Worm (Caenorhabditis elegans) whole organism, L4 larva: ENCODE data around the gene ced-7.

Source experiments
- F10B5.3 ChIP-seq: sonication (generic microtip); optimal IDR thresholded peaks from 2 replicates; lab custom pipeline; 2016; ENCODE audit warnings: mild to moderate bottlenecking, missing genetic modification characterization, missing compliant biosample characterization
- F37D6.2 ChIP-seq: sonication (generic microtip); optimal IDR thresholded peaks from 2 replicates; lab custom pipeline; 2016; ENCODE audit warnings: mild to moderate bottlenecking, missing genetic modification characterization, missing compliant biosample characterization
- F44E2.7 ChIP-seq: fragments of 200-800 bp; sonication (Bioruptor generic); IDR thresholded peaks from 2 replicates; pipeline ENCODE4 v2.1.2; 2022; ENCODE audit warnings: missing genetic modification characterization, missing compliant biosample characterization
- R02D3.7 ChIP-seq: fragments of 150-350 bp; sonication (generic microtip); optimal IDR thresholded peaks from 3 replicates; lab custom pipeline; 2014; ENCODE audit warnings: missing biosample characterization, missing genetic modification characterization
- T20F7.1 ChIP-seq: fragments of 200-800 bp; sonication (Bioruptor generic); optimal IDR thresholded peaks from 2 replicates; lab custom pipeline; 2018; ENCODE audit warnings: mild to moderate bottlenecking, missing genetic modification characterization, missing compliant biosample characterization
- ZK546.5 ChIP-seq, 2 experiments: sonication (generic microtip); optimal IDR thresholded peaks; 2 replicates each; lab custom pipeline; 2017; ENCODE audit warnings: missing biosample characterization in 2 of 2, missing genetic modification characterization in 2 of 2
- ama-1 ChIP-seq: fragments of 150-350 bp; optimal IDR thresholded peaks from 2 replicates; lab custom pipeline; 2014; ENCODE audit warnings: inconsistent platforms, mixed read lengths
- ceh-28 ChIP-seq: fragments of 150-350 bp; optimal IDR thresholded peaks from 2 replicates; lab custom pipeline; 2014; ENCODE audit warnings: missing biosample characterization, missing genetic modification reagents, missing genetic modification characterization
- ceh-44 ChIP-seq: fragments of 200-800 bp; sonication (Bioruptor generic); IDR thresholded peaks from 2 replicates; pipeline ENCODE4 v1.3.6; 2022; ENCODE audit warnings: missing genetic modification reagents, missing genetic modification characterization, missing compliant biosample characterization
- ctbp-1 ChIP-seq: fragments of 200-800 bp; sonication (Bioruptor generic); IDR thresholded peaks from 2 replicates; pipeline ENCODE4 v1.3.6; 2022; ENCODE audit warnings: missing genetic modification reagents, missing genetic modification characterization, missing compliant biosample characterization
- daf-16 ChIP-seq, 3 experiments: sonication (generic microtip); optimal IDR thresholded peaks; 2 replicates each; lab custom pipeline; 2016 to 2017; ENCODE audit warnings: missing genetic modification characterization in 3 of 3, missing genetic modification reagents in 3 of 3, mild to moderate bottlenecking in 2 of 3, missing compliant biosample characterization in 2 of 3, missing biosample characterization in 1 of 3, moderate library complexity in 1 of 3
- daf-19 ChIP-seq: fragments of 200-800 bp; sonication (Bioruptor generic); conservative IDR thresholded peaks from 2 replicates; pipeline ENCODE4 v1.3.6; 2022; ENCODE audit warnings: missing genetic modification characterization, missing compliant biosample characterization
- dmd-6 ChIP-seq: fragments of 200-800 bp; sonication (Bioruptor generic); IDR thresholded peaks from 2 replicates; pipeline ENCODE4 v1.3.6; 2022; ENCODE audit warnings: missing genetic modification reagents, missing genetic modification characterization, missing compliant biosample characterization
- dmd-9 ChIP-seq: fragments of 200-800 bp; sonication (Bioruptor generic); IDR thresholded peaks from 2 replicates; pipeline ENCODE4 v1.3.6; 2022; ENCODE audit warnings: missing genetic modification reagents, missing genetic modification characterization, missing compliant biosample characterization
- dve-1 ChIP-seq: sonication (generic microtip); optimal IDR thresholded peaks from 2 replicates; lab custom pipeline; 2017; ENCODE audit warnings: antibody characterized with exemption, mild to moderate bottlenecking, missing genetic modification characterization, missing compliant biosample characterization; ENCODE audit not compliant: insufficient read depth
- fos-1 ChIP-seq: fragments of 150-350 bp; optimal IDR thresholded peaks from 2 replicates; lab custom pipeline; 2014; ENCODE audit warnings: missing biosample characterization, missing genetic modification characterization
- hlh-11 ChIP-seq: fragments of 200-800 bp; sonication (Bioruptor generic); optimal IDR thresholded peaks from 2 replicates; lab custom pipeline; 2018; ENCODE audit warnings: mild to moderate bottlenecking, missing genetic modification characterization, missing compliant biosample characterization
- hlh-30 ChIP-seq: sonication (generic microtip); optimal IDR thresholded peaks from 2 replicates; lab custom pipeline; 2017; ENCODE audit warnings: antibody characterized with exemption, mild to moderate bottlenecking, missing genetic modification characterization, missing compliant biosample characterization; ENCODE audit not compliant: insufficient read depth
- lim-7 ChIP-seq: fragments of 200-800 bp; sonication (Bioruptor generic); IDR thresholded peaks from 2 replicates; pipeline ENCODE4 v1.3.6; 2022; ENCODE audit warnings: missing genetic modification characterization, missing compliant biosample characterization
- lin-1 ChIP-seq: fragments of 200-800 bp; sonication (Bioruptor generic); IDR thresholded peaks from 2 replicates; pipeline ENCODE4 v1.3.6; 2022; ENCODE audit warnings: missing genetic modification reagents, missing genetic modification characterization, missing compliant biosample characterization
- lin-13 ChIP-seq: fragments of 150-350 bp; optimal IDR thresholded peaks from 2 replicates; lab custom pipeline; 2014; ENCODE audit warnings: missing biosample characterization, missing genetic modification reagents, missing genetic modification characterization
- lin-29 ChIP-seq: fragments of 200-800 bp; sonication (Bioruptor generic); IDR thresholded peaks from 2 replicates; pipeline ENCODE4 v1.3.6; 2022; ENCODE audit warnings: missing genetic modification reagents, missing genetic modification characterization, missing compliant biosample characterization
- lin-38 ChIP-seq: fragments of 200-800 bp; sonication (Bioruptor generic); IDR thresholded peaks from 2 replicates; pipeline ENCODE4 v1.3.6; 2022; ENCODE audit warnings: missing genetic modification reagents, missing genetic modification characterization, missing compliant biosample characterization
- lsy-2 ChIP-seq, 2 experiments: fragments of 150-350 bp in 1 of 2; sonication (generic microtip) in 1 of 2; optimal IDR thresholded peaks; 2 replicates each; lab custom pipeline; 2014 to 2017; ENCODE audit warnings: missing biosample characterization in 2 of 2, missing genetic modification characterization in 2 of 2
- madf-9 ChIP-seq: fragments of 200-800 bp; sonication (Bioruptor generic); conservative IDR thresholded peaks from 2 replicates; pipeline ENCODE4 v1.3.6; 2022; ENCODE audit warnings: missing genetic modification reagents, missing genetic modification characterization, missing compliant biosample characterization
- mdl-1 ChIP-seq, 2 experiments: fragments of 150-350 bp in 1 of 2; sonication (generic microtip) in 1 of 2; optimal IDR thresholded peaks; 2 replicates each; lab custom pipeline; 2014 to 2017; ENCODE audit warnings: missing biosample characterization in 2 of 2, missing genetic modification characterization in 2 of 2
- mdt-29 ChIP-seq: fragments of 200-800 bp; sonication (Bioruptor generic); IDR thresholded peaks from 2 replicates; pipeline ENCODE4 v1.3.6; 2022; ENCODE audit warnings: missing genetic modification reagents, missing genetic modification characterization, missing compliant biosample characterization
- mep-1 ChIP-seq: fragments of 150-350 bp; sonication (generic microtip); optimal IDR thresholded peaks from 3 replicates; lab custom pipeline; 2014; ENCODE audit warnings: missing biosample characterization, missing genetic modification characterization
- mes-2 ChIP-seq: sonication (generic microtip); optimal IDR thresholded peaks from 2 replicates; lab custom pipeline; 2016; ENCODE audit warnings: missing genotype, mild to moderate bottlenecking, missing genetic modification characterization, missing compliant biosample characterization; ENCODE audit not compliant: poor library complexity, severe bottlenecking
- mxl-2 ChIP-seq: fragments of 200-800 bp; sonication (Bioruptor generic); conservative IDR thresholded peaks from 2 replicates; pipeline ENCODE4 v1.3.6; 2022; ENCODE audit warnings: missing genetic modification reagents, missing genetic modification characterization, missing compliant biosample characterization
- mxl-3 ChIP-seq: fragments of 200-800 bp; sonication (Bioruptor generic); optimal IDR thresholded peaks from 2 replicates; lab custom pipeline; 2018; ENCODE audit warnings: mild to moderate bottlenecking, missing genetic modification characterization, missing compliant biosample characterization
- nhr-10 ChIP-seq: fragments of 150-350 bp; optimal IDR thresholded peaks from 2 replicates; lab custom pipeline; 2014; ENCODE audit warnings: missing biosample characterization, missing genetic modification characterization
- nhr-102 ChIP-seq: sonication (generic microtip); optimal IDR thresholded peaks from 2 replicates; lab custom pipeline; 2016; ENCODE audit warnings: mild to moderate bottlenecking, missing genetic modification characterization, moderate library complexity, missing compliant biosample characterization
- nhr-11 ChIP-seq: fragments of 150-350 bp; optimal IDR thresholded peaks from 2 replicates; lab custom pipeline; 2014; ENCODE audit warnings: missing biosample characterization, missing genetic modification characterization
- nhr-6 ChIP-seq: fragments of 150-350 bp; optimal IDR thresholded peaks from 2 replicates; lab custom pipeline; 2014; ENCODE audit warnings: missing biosample characterization, missing genetic modification characterization
- nhr-76 ChIP-seq: fragments of 150-350 bp; optimal IDR thresholded peaks from 2 replicates; lab custom pipeline; 2014; ENCODE audit warnings: missing biosample characterization, missing genetic modification characterization
- nhr-77 ChIP-seq: fragments of 150-350 bp; optimal IDR thresholded peaks from 2 replicates; lab custom pipeline; 2014; ENCODE audit warnings: missing biosample characterization, missing genetic modification characterization
- pha-4 ChIP-seq, 2 experiments: fragments of 150-350 bp in 1 of 2; fragments of 200-800 bp in 1 of 2; sonication (Bioruptor generic) in 1 of 2; IDR thresholded peaks in 1 of 2; optimal IDR thresholded peaks in 1 of 2; 2 replicates each; pipeline versions ENCODE4 v1.3.6 to Lab custom; 2014 to 2022; ENCODE audit warnings: missing genetic modification characterization in 2 of 2, missing genetic modification reagents in 2 of 2, missing biosample characterization in 1 of 2, missing compliant biosample characterization in 1 of 2
- pqm-1 ChIP-seq: sonication (generic microtip); optimal IDR thresholded peaks from 2 replicates; lab custom pipeline; 2017; ENCODE audit warnings: missing biosample characterization, missing genetic modification characterization
- snpc-1.2 ChIP-seq: fragments of 200-800 bp; sonication (Bioruptor generic); IDR thresholded peaks from 2 replicates; pipeline ENCODE4 v1.3.6; 2022; ENCODE audit warnings: missing genetic modification reagents, missing genetic modification characterization, missing compliant biosample characterization
- snpc-4 ChIP-seq: fragments of 150-350 bp; optimal IDR thresholded peaks from 2 replicates; lab custom pipeline; 2014; ENCODE audit warnings: missing biosample characterization, missing genetic modification characterization
- spr-1 ChIP-seq: sonication (generic microtip); optimal IDR thresholded peaks from 2 replicates; lab custom pipeline; 2016; ENCODE audit warnings: mild to moderate bottlenecking, missing genetic modification characterization, missing compliant biosample characterization
- spr-3 ChIP-seq: fragments of 200-800 bp; sonication (Bioruptor generic); optimal IDR thresholded peaks from 2 replicates; lab custom pipeline; 2018; ENCODE audit warnings: mild to moderate bottlenecking, missing genetic modification characterization, missing compliant biosample characterization
- unc-130 ChIP-seq: sonication (generic microtip); optimal IDR thresholded peaks from 2 replicates; lab custom pipeline; 2016; ENCODE audit warnings: missing genetic modification reagents, missing genetic modification characterization, missing compliant biosample characterization
- unc-62 ChIP-seq, 3 experiments: fragments of 150-350 bp in 1 of 3; sonication (generic microtip); optimal IDR thresholded peaks in 2 of 3; peaks in 1 of 3; 1 replicate in 1 of 3; 2 replicates in 2 of 3; lab custom pipeline; 2014 to 2017; ENCODE audit warnings: missing biosample characterization in 3 of 3, missing genetic modification characterization in 3 of 3, missing genetic modification reagents in 3 of 3, missing genotype in 1 of 3
- vab-7 ChIP-seq: fragments of 200-800 bp; sonication (Bioruptor generic); IDR thresholded peaks from 2 replicates; pipeline ENCODE4 v1.3.6; 2022; ENCODE audit warnings: missing genetic modification reagents, missing genetic modification characterization, missing compliant biosample characterization
- zip-2 ChIP-seq: fragments of 150-350 bp; optimal IDR thresholded peaks from 2 replicates; lab custom pipeline; 2014; ENCODE audit warnings: missing biosample characterization, missing genetic modification characterization

Gene ced-7

ce11 chrIII:9546016-9546659 is 33.8 kb downstream of the ced-7 start, which contains the start of gene unc-16:
TSS of gene unc-16 (plus strand) at chrIII:9546258.
- TF ChIP-seq dmd-6 (GFP tag; lab: Robert Waterston, UW) (peak; percentile 71), daf-19 (GFP tag; lab: Robert Waterston, UW) (no peak), pqm-1 (tag; lab: Kevin White, UChicago) (peak; percentile 30), R02D3.7 (tag; lab: Kevin White, UChicago) (no peak), mxl-2 (GFP tag; lab: Robert Waterston, UW) (peak; percentile 77), lsy-2 (tag; optimal IDR thresholded peaks at IDR 0.05; lab: Kevin White, UChicago) (peak; percentile 98 to 99), dmd-9 (GFP tag; lab: Robert Waterston, UW) (0 out of 2 replicates have a peak, but pooled peaks have one; percentile 52), nhr-77 (tag; lab: Kevin White, UChicago) (peak; percentile 50), zip-2 (tag; lab: Kevin White, UChicago) (no peak), lin-1 (GFP tag; lab: Robert Waterston, UW) (no peak), unc-62 (GFP tag; optimal IDR thresholded peaks at IDR 0.05 in 1 of 2; lab: Kevin White, UChicago) (peak in 1 of 2 experiments; percentile 64), unc-62 (tag; optimal IDR thresholded peaks at IDR 0.05; lab: Kevin White, UChicago) (no peak), nhr-102 (tag; lab: Kevin White, UChicago) (peak; percentile 51), ZK546.5 (tag; optimal IDR thresholded peaks at IDR 0.05; lab: Kevin White, UChicago) (peak in 1 of 2 experiments; percentile 9), dve-1 (peak; percentile 80), mxl-3 (GFP tag; lab: Kevin White, UChicago) (peak; percentile 89), daf-16 (GFP tag; optimal IDR thresholded peaks at IDR 0.05; lab: Kevin White, UChicago) (peak in 1 of 2 experiments; percentile 28), daf-16 (tag; optimal IDR thresholded peaks at IDR 0.05; lab: Kevin White, UChicago) (peak; percentile 79), ceh-44 (GFP tag; lab: Robert Waterston, UW) (peak; percentile 36; the same call in 1 of the 2 replicates), mdt-29 (GFP tag; lab: Robert Waterston, UW) (0 out of 2 replicates have a peak, but pooled peaks have one; percentile 54), lin-29 (GFP tag; lab: Robert Waterston, UW) (0 out of 2 replicates have a peak, but pooled peaks have one; percentile 19), snpc-1.2 (GFP tag; lab: Robert Waterston, UW) (no peak), nhr-11 (tag; lab: Kevin White, UChicago) (peak; percentile 71), hlh-11 (tag; lab: Kevin White, UChicago) (peak; percentile 90), spr-3 (GFP tag; lab: Kevin White, UChicago) (no peak), madf-9 (GFP tag; lab: Robert Waterston, UW) (0 out of 2 replicates have a peak, but pooled peaks have one; percentile 21), lin-13 (GFP tag; lab: Kevin White, UChicago) (peak; percentile 59), nhr-6 (tag; lab: Kevin White, UChicago) (peak; percentile 70), hlh-30 (peak; percentile 98), spr-1 (tag; lab: Kevin White, UChicago) (peak; percentile 87), vab-7 (peak; percentile 56), ama-1 (lab: Kevin White, UChicago) (peak; percentile 86), ceh-28 (tag; lab: Kevin White, UChicago) (peak; percentile 61), lim-7 (GFP tag; lab: Robert Waterston, UW) (no peak), fos-1 (tag; lab: Kevin White, UChicago) (no peak), unc-130 (GFP tag; lab: Kevin White, UChicago) (no peak), pha-4 (GFP tag; IDR thresholded peaks at IDR 0.05; lab: Robert Waterston, UW) (peak; percentile 59; the same call in 1 of the 2 replicates), pha-4 (tag; optimal IDR thresholded peaks at IDR 0.05; lab: Kevin White, UChicago) (peak; percentile 82), lin-38 (GFP tag; lab: Robert Waterston, UW) (peak; percentile 90), F37D6.2 (tag; lab: Kevin White, UChicago) (peak; percentile 77), mep-1 (tag; lab: Kevin White, UChicago) (peak; percentile 94), nhr-76 (no peak), ctbp-1 (peak; percentile 68; the same call in 1 of the 2 replicates), nhr-10 (tag; lab: Kevin White, UChicago) (no peak), F44E2.7 (no peak), mdl-1 (tag; optimal IDR thresholded peaks at IDR 0.05; lab: Kevin White, UChicago) (peak; percentile 83 to 97), F10B5.3 (tag; lab: Kevin White, UChicago) (peak; percentile 20), mes-2 (peak; percentile 81), snpc-4 (tag; lab: Kevin White, UChicago) (no peak), T20F7.1 (GFP tag; lab: Kevin White, UChicago) (peak; percentile 82)
